Fruit fly (Drosophila melanogaster) whole organism, embryonic: Measurements from ENCODE around the gene Trl.

ENCODE experiments used
- Adf1 ChIP-seq: fragments of 200-800 bp; sonication (Bioruptor generic); IDR thresholded peaks from 2 replicates; pipeline ENCODE4 v1.3.6; 2022; ENCODE audit warnings: missing biosample characterization, missing genetic modification characterization
- Antp ChIP-seq: fragments of 200-800 bp; sonication (Bioruptor generic); optimal IDR thresholded peaks from 3 replicates; lab custom pipeline; 2016; ENCODE audit warnings: missing biosample characterization, missing genetic modification characterization
- CG10274 ChIP-seq: fragments of 200-800 bp; sonication (Bioruptor generic); optimal IDR thresholded peaks from 3 replicates; lab custom pipeline; 2017; ENCODE audit warnings: missing biosample characterization, mild to moderate bottlenecking, missing genetic modification characterization
- CG11398 ChIP-seq: fragments of 200-800 bp; sonication (Bioruptor generic); optimal IDR thresholded peaks from 2 replicates; lab custom pipeline; 2016; ENCODE audit warnings: missing biosample characterization, missing genetic modification characterization
- CG12104 ChIP-seq: fragments of 200-800 bp; sonication (Bioruptor generic); optimal IDR thresholded peaks from 3 replicates; lab custom pipeline; 2016; ENCODE audit warnings: missing biosample characterization, missing genetic modification characterization
- CG14667 ChIP-seq: fragments of 200-800 bp; sonication (Bioruptor generic); IDR thresholded peaks from 2 replicates; pipeline ENCODE4 v1.3.6; 2022; ENCODE audit warnings: missing biosample characterization, missing genetic modification characterization
- CG14860 ChIP-seq: fragments of 200-800 bp; sonication (Bioruptor generic); IDR thresholded peaks from 3 replicates; pipeline ENCODE4 v1.3.6; 2022; ENCODE audit warnings: missing biosample characterization, missing genetic modification characterization; ENCODE audit not compliant: partially characterized antibody
- CG15696 ChIP-seq: fragments of 200-800 bp; sonication (Bioruptor generic); optimal IDR thresholded peaks from 2 replicates; lab custom pipeline; 2019; ENCODE audit warnings: missing biosample characterization, mild to moderate bottlenecking, missing genetic modification characterization, moderate library complexity
- CG16779 ChIP-seq: fragments of 200-800 bp; sonication (Bioruptor generic); IDR thresholded peaks from 2 replicates; pipeline ENCODE4 v1.3.6; 2022; ENCODE audit warnings: missing biosample characterization, missing genetic modification characterization
- CG17186 ChIP-seq: fragments of 200-800 bp; sonication (Bioruptor generic); optimal IDR thresholded peaks from 3 replicates; lab custom pipeline; 2017; ENCODE audit warnings: missing biosample characterization, missing genetic modification reagents, missing genetic modification characterization
- CG17328 ChIP-seq: fragments of 200-800 bp; sonication (Bioruptor generic); IDR thresholded peaks from 2 replicates; pipeline ENCODE4 v1.3.6; 2022; ENCODE audit warnings: missing biosample characterization, missing genetic modification characterization
- CG17829 ChIP-seq: fragments of 200-800 bp; optimal IDR thresholded peaks from 2 replicates; lab custom pipeline; 2019; ENCODE audit warnings: missing biosample characterization, mild to moderate bottlenecking, missing genetic modification characterization, moderate library complexity
- CG18619 ChIP-seq: fragments of 200-800 bp; sonication (Bioruptor generic); optimal IDR thresholded peaks from 3 replicates; lab custom pipeline; 2017; ENCODE audit warnings: missing biosample characterization, mild to moderate bottlenecking, missing genetic modification characterization
- CG2889 ChIP-seq: fragments of 200-800 bp; sonication (Bioruptor generic); IDR thresholded peaks from 3 replicates; pipeline ENCODE4 v1.3.6; 2022; ENCODE audit warnings: missing biosample characterization, missing genetic modification characterization
- CG31388 ChIP-seq: fragments of 200-800 bp; sonication (Bioruptor generic); optimal IDR thresholded peaks from 2 replicates; lab custom pipeline; 2016; ENCODE audit warnings: missing biosample characterization, missing genetic modification characterization
- CG3281 ChIP-seq: fragments of 200-800 bp; sonication (Bioruptor generic); optimal IDR thresholded peaks from 3 replicates; lab custom pipeline; 2017; ENCODE audit warnings: missing biosample characterization, mild to moderate bottlenecking, missing genetic modification characterization
- CG6175 ChIP-seq: fragments of 200-800 bp; sonication (Bioruptor generic); IDR thresholded peaks from 3 replicates; pipeline ENCODE4 v1.3.6; 2022; ENCODE audit warnings: missing biosample characterization, missing genetic modification characterization
- CG8359 ChIP-seq: fragments of 200-800 bp; sonication (Bioruptor generic); optimal IDR thresholded peaks from 2 replicates; lab custom pipeline; 2017; ENCODE audit warnings: missing biosample characterization, mild to moderate bottlenecking, missing genetic modification characterization, borderline replicate concordance
- CG9932 ChIP-seq: fragments of 200-800 bp; sonication (Bioruptor generic); IDR thresholded peaks from 2 replicates; pipeline ENCODE4 v1.3.6; 2022; ENCODE audit warnings: missing biosample characterization, missing genetic modification characterization
- D ChIP-seq, 2 experiments: fragments of 200-800 bp in 1 of 2; fragments of >200 bp in 1 of 2; sonication (Bioruptor generic) in 1 of 2; optimal IDR thresholded peaks; 2 replicates in 1 of 2; 3 replicates in 1 of 2; lab custom pipeline; 2017; ENCODE audit warnings: mild to moderate bottlenecking in 1 of 2, missing biosample characterization in 1 of 2, missing genetic modification characterization in 1 of 2, missing genetic modification reagents in 1 of 2
- HmgD ChIP-seq: fragments of 200-800 bp; sonication (Bioruptor generic); optimal IDR thresholded peaks from 3 replicates; lab custom pipeline; 2016; ENCODE audit warnings: missing biosample characterization, missing genetic modification characterization
- Hmx ChIP-seq: fragments of 200-800 bp; sonication (Bioruptor generic); optimal IDR thresholded peaks from 2 replicates; lab custom pipeline; 2016; ENCODE audit warnings: missing biosample characterization, missing genetic modification characterization
- Hr78 ChIP-seq, 2 experiments: fragments of 200-800 bp in 1 of 2; fragments of >200 bp in 1 of 2; sonication (Bioruptor generic) in 1 of 2; optimal IDR thresholded peaks; 2 replicates each; lab custom pipeline; 2017 to 2019; ENCODE audit warnings: missing biosample characterization in 2 of 2, missing genetic modification characterization in 2 of 2, mild to moderate bottlenecking in 1 of 2, moderate library complexity in 1 of 2
- Mad ChIP-seq: fragments of 200-800 bp; sonication (Bioruptor generic); optimal IDR thresholded peaks from 2 replicates; lab custom pipeline; 2016; ENCODE audit warnings: missing biosample characterization, missing genetic modification characterization
- Mes4 ChIP-seq: fragments of 200-800 bp; sonication (Bioruptor generic); optimal IDR thresholded peaks from 2 replicates; lab custom pipeline; 2016; ENCODE audit warnings: missing biosample characterization, missing genetic modification characterization
- NC2α ChIP-seq: fragments of 200-800 bp; sonication (Bioruptor generic); optimal IDR thresholded peaks from 2 replicates; lab custom pipeline; 2016; ENCODE audit warnings: missing biosample characterization, missing genetic modification characterization
- Nf-YB ChIP-seq: fragments of 200-800 bp; sonication (Bioruptor generic); optimal IDR thresholded peaks from 3 replicates; lab custom pipeline; 2019; ENCODE audit warnings: missing biosample characterization, mild to moderate bottlenecking, missing genetic modification characterization, moderate library complexity
- Opbp ChIP-seq: fragments of 200-800 bp; sonication (Bioruptor generic); IDR thresholded peaks from 3 replicates; pipeline ENCODE4 v1.3.6; 2022; ENCODE audit warnings: missing biosample characterization, missing genetic modification characterization; ENCODE audit not compliant: partially characterized antibody
- Sox102F ChIP-seq: fragments of 200-800 bp; sonication (Bioruptor generic); optimal IDR thresholded peaks from 2 replicates; lab custom pipeline; 2018; ENCODE audit warnings: missing biosample characterization, mild to moderate bottlenecking, missing genetic modification characterization, moderate library complexity
- YL-1 ChIP-seq: fragments of 200-800 bp; sonication (Bioruptor generic); optimal IDR thresholded peaks from 3 replicates; lab custom pipeline; 2017; ENCODE audit warnings: missing biosample characterization, mild to moderate bottlenecking, missing genetic modification characterization
- cas ChIP-seq: fragments of 200-800 bp; sonication (Bioruptor generic); IDR thresholded peaks from 2 replicates; pipeline ENCODE4 v1.3.6; 2022; ENCODE audit warnings: missing biosample characterization, missing genetic modification characterization
- chm ChIP-seq: fragments of 200-800 bp; sonication (Bioruptor generic); IDR thresholded peaks from 2 replicates; pipeline ENCODE4 v1.3.6; 2022; ENCODE audit warnings: missing biosample characterization, missing genetic modification characterization
- da ChIP-seq: fragments of 200-800 bp; sonication (Bioruptor generic); optimal IDR thresholded peaks from 2 replicates; lab custom pipeline; 2016; ENCODE audit warnings: missing biosample characterization, missing genetic modification characterization
- en ChIP-seq: fragments of 200-800 bp; sonication (Bioruptor generic); optimal IDR thresholded peaks from 2 replicates; lab custom pipeline; 2016; ENCODE audit warnings: missing biosample characterization, missing genetic modification characterization
- fd96Cb ChIP-seq: fragments of 200-800 bp; sonication (Bioruptor generic); optimal IDR thresholded peaks from 2 replicates; lab custom pipeline; 2018; ENCODE audit warnings: missing biosample characterization, mild to moderate bottlenecking, missing genetic modification characterization, moderate library complexity
- gcm2 ChIP-seq: fragments of 200-800 bp; sonication (Bioruptor generic); optimal IDR thresholded peaks from 2 replicates; lab custom pipeline; 2016; ENCODE audit warnings: missing biosample characterization, missing genetic modification characterization
- hbn ChIP-seq: fragments of 200-800 bp; sonication (Bioruptor generic); IDR thresholded peaks from 2 replicates; pipeline ENCODE4 v1.3.6; 2022; ENCODE audit warnings: missing biosample characterization, missing genetic modification characterization; ENCODE audit not compliant: partially characterized antibody
- kah ChIP-seq: fragments of 200-800 bp; sonication (Bioruptor generic); optimal IDR thresholded peaks from 2 replicates; lab custom pipeline; 2018; ENCODE audit warnings: missing biosample characterization, mild to moderate bottlenecking, missing genetic modification characterization
- maf-S ChIP-seq: fragments of 200-800 bp; sonication (Bioruptor generic); optimal IDR thresholded peaks from 2 replicates; lab custom pipeline; 2016; ENCODE audit warnings: missing biosample characterization, missing genetic modification characterization
- nau ChIP-seq: fragments of 200-800 bp; sonication (Bioruptor generic); optimal IDR thresholded peaks from 3 replicates; lab custom pipeline; 2017; ENCODE audit warnings: missing biosample characterization, mild to moderate bottlenecking, missing genetic modification characterization, missing genetic modification reagents
- nom ChIP-seq: fragments of 200-800 bp; sonication (Bioruptor generic); optimal IDR thresholded peaks from 2 replicates; lab custom pipeline; 2017; ENCODE audit warnings: missing biosample characterization, missing genetic modification characterization, mild to moderate bottlenecking, moderate library complexity, missing genetic modification reagents
- odd ChIP-seq: fragments of 200-800 bp; sonication (Bioruptor generic); optimal IDR thresholded peaks from 2 replicates; lab custom pipeline; 2017; ENCODE audit warnings: missing biosample characterization, mild to moderate bottlenecking, missing genetic modification characterization
- sima ChIP-seq: fragments of 200-800 bp; sonication (Bioruptor generic); optimal IDR thresholded peaks from 2 replicates; lab custom pipeline; 2016; ENCODE audit warnings: missing biosample characterization, missing genetic modification characterization
- slp2 ChIP-seq: fragments of 200-800 bp; sonication (Bioruptor generic); optimal IDR thresholded peaks from 2 replicates; lab custom pipeline; 2016; ENCODE audit warnings: missing biosample characterization, missing genetic modification characterization
- so ChIP-seq: fragments of 200-800 bp; sonication (Bioruptor generic); IDR thresholded peaks from 3 replicates; pipeline ENCODE4 v1.3.6; 2022; ENCODE audit warnings: missing biosample characterization, missing genetic modification characterization
- tx ChIP-seq: fragments of 200-800 bp; sonication (Bioruptor generic); optimal IDR thresholded peaks from 2 replicates; lab custom pipeline; 2016; ENCODE audit warnings: missing biosample characterization, missing genetic modification characterization
- vnd ChIP-seq: fragments of 200-800 bp; sonication (Bioruptor generic); IDR thresholded peaks from 3 replicates; pipeline ENCODE4 v1.3.6; 2022; ENCODE audit warnings: missing biosample characterization, missing genetic modification characterization; ENCODE audit not compliant: partially characterized antibody
- zen2 ChIP-seq: fragments of 200-800 bp; sonication (Bioruptor generic); IDR thresholded peaks from 3 replicates; pipeline ENCODE4 v1.3.6; 2022; ENCODE audit warnings: missing biosample characterization, missing genetic modification characterization; ENCODE audit not compliant: partially characterized antibody
- zfh2 ChIP-seq: fragments of 200-800 bp; sonication (Bioruptor generic); optimal IDR thresholded peaks from 2 replicates; lab custom pipeline; 2016; ENCODE audit warnings: missing biosample characterization, missing genetic modification characterization

The Trl gene

dm6 chr3L:14784949-14785408, 24.1 kb upstream of the Trl start (continued):
- TF ChIP-seq maf-S (GFP tag; lab: Kevin White, UChicago) (peak; percentile 89), CG17829 (tag; lab: Kevin White, UChicago) (peak; percentile 98), slp2 (GFP tag; lab: Kevin White, UChicago) (peak; percentile 93), Hr78 (GFP tag; optimal IDR thresholded peaks at IDR 0.05; lab: Kevin White, UChicago) (peak in 1 of 2 experiments; percentile 93), Sox102F (GFP tag; lab: Kevin White, UChicago) (peak; percentile 97), Mes4 (GFP tag; lab: Kevin White, UChicago) (peak; percentile 91), Adf1 (GFP tag; lab: Robert Waterston, UW) (peak; percentile 66), da (GFP tag; lab: Kevin White, UChicago) (peak; percentile 81), CG18619 (peak; percentile 98), fd96Cb (peak; percentile 98), Opbp (GFP tag; lab: Robert Waterston, UW) (no peak), CG31388 (GFP tag; lab: Kevin White, UChicago) (peak; percentile 92), HmgD (GFP tag; lab: Kevin White, UChicago) (peak; percentile 64), CG14860 (GFP tag; lab: Robert Waterston, UW) (no peak), odd (GFP tag; lab: Kevin White, UChicago) (peak; percentile 98), CG15696 (tag; lab: Kevin White, UChicago) (peak; percentile 95), CG16779 (GFP tag; lab: Robert Waterston, UW) (peak; percentile 51; the same call in 1 of the 2 replicates), CG9932 (peak; percentile 89), CG6175 (peak; percentile 76; the same call in 2 of the 3 replicates), cas (peak; percentile 60), CG17328 (GFP tag; lab: Robert Waterston, UW) (peak; percentile 90), CG8359 (GFP tag; lab: Kevin White, UChicago) (peak; percentile 92), hbn (GFP tag; lab: Robert Waterston, UW) (no peak), chm (peak; percentile 89), Hmx (GFP tag; lab: Kevin White, UChicago) (peak; percentile 88), CG3281 (peak; percentile 98), YL-1 (peak; percentile 95), D (optimal IDR thresholded peaks at IDR 0.05; lab: Kevin White, UChicago) (no peak), D (GFP tag; optimal IDR thresholded peaks at IDR 0.05; lab: Kevin White, UChicago) (peak; percentile 98), Nf-YB (peak; percentile 88), nom (GFP tag; lab: Kevin White, UChicago) (no peak), nau (peak; percentile 98), CG2889 (GFP tag; lab: Robert Waterston, UW) (peak; percentile 78; the same call in 2 of the 3 replicates), sima (GFP tag; lab: Kevin White, UChicago) (peak; percentile 82), gcm2 (GFP tag; lab: Kevin White, UChicago) (peak; percentile 87), kah (GFP tag; lab: Kevin White, UChicago) (peak; percentile 92), CG11398 (GFP tag; lab: Kevin White, UChicago) (peak; percentile 89), CG12104 (GFP tag; lab: Kevin White, UChicago) (peak; percentile 96), CG17186 (GFP tag; lab: Kevin White, UChicago) (peak; percentile 87), NC2α (peak; percentile 91), so (GFP tag; lab: Robert Waterston, UW) (peak; percentile 89; the same call in 2 of the 3 replicates), zen2 (GFP tag; lab: Robert Waterston, UW) (no peak), tx (GFP tag; lab: Kevin White, UChicago) (peak; percentile 92), CG10274 (GFP tag; lab: Kevin White, UChicago) (peak; percentile 92), vnd (GFP tag; lab: Robert Waterston, UW) (no peak), en (GFP tag; lab: Kevin White, UChicago) (peak; percentile 86), Antp (GFP tag; lab: Kevin White, UChicago) (peak; percentile 90), Mad (GFP tag; lab: Kevin White, UChicago) (peak; percentile 93), zfh2 (GFP tag; lab: Kevin White, UChicago) (peak; percentile 85), CG14667 (peak; percentile 79)
